Fruit fly (Drosophila melanogaster): Measurements from ENCODE around the gene CG10029.

CG10029 gene

DNA sequence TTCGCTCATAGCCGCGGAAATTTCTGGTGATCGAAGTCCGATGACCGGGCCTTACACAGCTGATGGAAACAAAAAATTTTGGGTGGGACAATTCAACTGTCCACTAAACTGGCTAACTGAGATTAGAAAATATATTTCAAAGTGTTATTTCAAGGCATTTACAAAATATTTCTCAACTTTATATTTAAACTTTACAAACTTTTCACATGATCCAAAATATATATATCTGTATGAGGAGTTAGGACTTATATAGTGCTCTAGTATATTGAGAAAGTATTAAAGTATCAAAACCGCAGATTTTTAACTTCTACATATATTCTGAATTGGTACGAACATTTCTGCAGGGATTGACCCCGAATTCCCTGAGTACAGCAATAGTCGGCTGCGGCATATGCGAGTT is 45.0 kb upstream of the CG10029 start, which contains the start of gene CG17944:
Gene CG17944, minus strand, starts transcription at position 101 of the 400 bp plus-strand sequence.
- TF ChIP-seq sv (GFP tag; optimal IDR thresholded peaks at IDR 0.05) (no peak), brk (GFP tag; optimal IDR thresholded peaks at IDR 0.05) (no peak), jim (GFP tag; optimal IDR thresholded peaks at IDR 0.05) (no peak), sage (GFP tag; optimal IDR thresholded peaks at IDR 0.05) (no peak), usp (GFP tag; optimal IDR thresholded peaks at IDR 0.05) (no peak), Dif (GFP tag; optimal IDR thresholded peaks at IDR 0.05; ENCODE audit: partially characterized antibody) (no peak), Hr78 (GFP tag; optimal IDR thresholded peaks at IDR 0.05) (no peak), br (GFP tag; optimal IDR thresholded peaks at IDR 0.05) (no peak), Myc (optimal IDR thresholded peaks at IDR 0.05) (no peak), dl (GFP tag; optimal IDR thresholded peaks at IDR 0.05; ENCODE audit: insufficient read depth in 1 of 2, partially characterized antibody in 2 of 2) (no peak), Dfd (GFP tag; optimal IDR thresholded peaks at IDR 0.05) (no peak), N (GFP tag; optimal IDR thresholded peaks at IDR 0.05) (no peak), CG32264 (GFP tag; optimal IDR thresholded peaks at IDR 0.05) (no peak), pan (optimal IDR thresholded peaks at IDR 0.05) (no peak), dsf (GFP tag; optimal IDR thresholded peaks at IDR 0.05; ENCODE audit: borderline replicate concordance) (no peak), CG9705 (GFP tag; optimal IDR thresholded peaks at IDR 0.05) (no peak), CrebA (GFP tag; optimal IDR thresholded peaks at IDR 0.05; ENCODE audit: borderline replicate concordance) (no peak), h (GFP tag; optimal IDR thresholded peaks at IDR 0.05) (no peak)

DNA sequence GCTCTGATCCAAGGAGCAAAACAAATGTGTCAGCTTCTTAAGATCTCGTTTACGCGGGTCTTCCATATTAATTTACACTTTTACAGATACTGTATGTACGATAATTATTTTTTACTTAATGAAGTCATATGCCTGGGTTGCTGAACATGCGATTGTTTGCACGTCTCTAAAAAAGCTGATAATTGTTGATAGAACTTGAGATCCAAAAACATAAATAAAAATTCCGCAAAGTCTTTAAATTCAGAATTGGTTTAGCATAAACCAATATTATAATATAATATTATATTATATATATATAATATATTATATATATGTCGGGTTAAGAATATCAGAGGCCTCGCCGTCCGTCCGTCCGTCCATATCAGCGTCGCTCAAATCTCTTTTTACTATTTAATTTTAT is 32.4 kb upstream of the CG10029 start, which contains the start of gene CG43290:
Gene CG43290, minus strand, starts transcription at position 101 of the 400 bp plus-strand sequence.
- TF ChIP-seq woc (GFP tag; optimal IDR thresholded peaks at IDR 0.05) = no peak

DNA sequence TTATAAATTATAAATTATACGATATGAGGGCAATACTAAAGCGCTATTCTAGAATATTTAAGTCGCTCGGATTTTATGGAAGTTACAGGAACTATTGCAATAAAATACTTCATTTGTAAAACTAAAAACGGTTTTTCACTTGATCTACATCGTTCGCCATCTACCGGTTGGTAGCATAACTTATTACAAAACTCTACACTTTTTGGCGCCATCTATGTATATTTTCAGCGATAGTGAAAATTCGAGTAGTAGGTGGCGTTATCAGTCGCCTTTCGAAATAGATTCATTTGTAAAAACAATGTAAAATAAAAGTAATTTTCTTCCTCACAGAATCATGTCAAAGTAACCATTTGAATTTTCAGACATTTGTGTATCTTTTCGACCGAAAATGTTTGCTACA is 29.4 kb upstream of the CG10029 start, which contains the start of gene nxf4:
Gene nxf4, plus strand, starts transcription at position 286 of the 400 bp plus-strand sequence.
- peak; percentile 27 for TF ChIP-seq rgr (GFP tag; optimal IDR thresholded peaks at IDR 0.05)
- no peak for TF ChIP-seq dl (GFP tag; optimal IDR thresholded peaks at IDR 0.05; ENCODE audit: insufficient read depth in 1 of 2, partially characterized antibody in 2 of 2)
- TF ChIP-seq N (GFP tag; optimal IDR thresholded peaks at IDR 0.05) = no peak
- TF ChIP-seq Abd-B (GFP tag; optimal IDR thresholded peaks at IDR 0.05) = no peak
- peak; percentile 53 for TF ChIP-seq tai (GFP tag; optimal IDR thresholded peaks at IDR 0.05)
- TF ChIP-seq psq (GFP tag; optimal IDR thresholded peaks at IDR 0.05) = no peak
- no peak for TF ChIP-seq CrebA (GFP tag; optimal IDR thresholded peaks at IDR 0.05; ENCODE audit: borderline replicate concordance)
- peak; percentile 29 for TF ChIP-seq Hnf4 (GFP tag; optimal IDR thresholded peaks at IDR 0.05)
- no peak for TF ChIP-seq pan (optimal IDR thresholded peaks at IDR 0.05)
- no peak for TF ChIP-seq Mio (GFP tag; optimal IDR thresholded peaks at IDR 0.05)
- no peak for TF ChIP-seq Rel (GFP tag; optimal IDR thresholded peaks at IDR 0.05)
- no peak for TF ChIP-seq Rel (tag; optimal IDR thresholded peaks at IDR 0.05)
- TF ChIP-seq Myc (optimal IDR thresholded peaks at IDR 0.05) = no peak
- TF ChIP-seq usp (GFP tag; optimal IDR thresholded peaks at IDR 0.05) = no peak
- TF ChIP-seq GATAd (GFP tag; optimal IDR thresholded peaks at IDR 0.05) = no peak
- TF ChIP-seq Dif (GFP tag; optimal IDR thresholded peaks at IDR 0.05; ENCODE audit: partially characterized antibody) = no peak
- TF ChIP-seq Jra (GFP tag; optimal IDR thresholded peaks at IDR 0.05) = no peak
- no peak for TF ChIP-seq lola (GFP tag; optimal IDR thresholded peaks at IDR 0.05)
- TF ChIP-seq h (GFP tag; optimal IDR thresholded peaks at IDR 0.05) = peak; percentile 15
- no peak for TF ChIP-seq CG32264 (GFP tag; optimal IDR thresholded peaks at IDR 0.05)
- peak in 1 of 2 experiments; percentile 38 for TF ChIP-seq foxo (GFP tag; optimal IDR thresholded peaks at IDR 0.05)
- TF ChIP-seq Hr83 (GFP tag; optimal IDR thresholded peaks at IDR 0.05; ENCODE audit: poor library complexity, severe bottlenecking) = no peak
- no peak for TF ChIP-seq ey (GFP tag; optimal IDR thresholded peaks at IDR 0.05)
- TF ChIP-seq sage (GFP tag; optimal IDR thresholded peaks at IDR 0.05) = no peak
- peak; percentile 75 for TF ChIP-seq sv (GFP tag; optimal IDR thresholded peaks at IDR 0.05)
- TF ChIP-seq HLH106 (tag; optimal IDR thresholded peaks at IDR 0.05) = peak; percentile 28
- no peak for TF ChIP-seq woc (GFP tag; optimal IDR thresholded peaks at IDR 0.05)
- peak; percentile 6 for TF ChIP-seq br (GFP tag; optimal IDR thresholded peaks at IDR 0.05)
- TF ChIP-seq Sp1 (GFP tag; optimal IDR thresholded peaks at IDR 0.05) = no peak
- TF ChIP-seq dsf (GFP tag; optimal IDR thresholded peaks at IDR 0.05; ENCODE audit: borderline replicate concordance) = no peak
- no peak for TF ChIP-seq Dfd (GFP tag; optimal IDR thresholded peaks at IDR 0.05)
- no peak for TF ChIP-seq Vsx2 (GFP tag; optimal IDR thresholded peaks at IDR 0.05; ENCODE audit: partially characterized antibody)
- peak; percentile 25 for TF ChIP-seq OdsH (GFP tag; optimal IDR thresholded peaks at IDR 0.05)
- no peak for TF ChIP-seq CG9705 (GFP tag; optimal IDR thresholded peaks at IDR 0.05)
- TF ChIP-seq jim (GFP tag; optimal IDR thresholded peaks at IDR 0.05) = no peak
- peak; percentile 51 for TF ChIP-seq fru (GFP tag; optimal IDR thresholded peaks at IDR 0.05)
- no peak for TF ChIP-seq brk (GFP tag; optimal IDR thresholded peaks at IDR 0.05)
- TF ChIP-seq dmrt93B (GFP tag; optimal IDR thresholded peaks at IDR 0.05) = no peak
- no peak for TF ChIP-seq Hr78 (GFP tag; optimal IDR thresholded peaks at IDR 0.05)

All from whole organism, wandering third instar larva.